Worm (Caenorhabditis elegans) whole organism, mixed stage, embryonic: ENCODE data around the gene C25E10.8.

Source experiments
- bed-3 ChIP-seq: fragments of 200-800 bp; sonication (Bioruptor generic); optimal IDR thresholded peaks from 3 replicates; lab custom pipeline; 2018; ENCODE audit warnings: mild to moderate bottlenecking, missing genetic modification characterization, moderate library complexity, missing compliant biosample characterization
- cnd-1 ChIP-seq: fragments of 200-800 bp; sonication (Bioruptor generic); optimal IDR thresholded peaks from 2 replicates; lab custom pipeline; 2018; ENCODE audit warnings: mild to moderate bottlenecking, missing genetic modification characterization, missing compliant biosample characterization
- nhr-12 ChIP-seq: fragments of 150-350 bp; optimal IDR thresholded peaks from 2 replicates; lab custom pipeline; 2014; ENCODE audit warnings: missing biosample characterization, missing genetic modification characterization
- pha-4 ChIP-seq: fragments of 150-350 bp; optimal IDR thresholded peaks from 2 replicates; lab custom pipeline; 2018; ENCODE audit warnings: missing biosample characterization, missing genetic modification reagents, missing genetic modification characterization
- unc-39 ChIP-seq: fragments of 150-350 bp; optimal IDR thresholded peaks from 2 replicates; lab custom pipeline; 2014; ENCODE audit warnings: missing biosample characterization, missing genetic modification characterization
- unc-62 ChIP-seq: fragments of 150-350 bp; optimal IDR thresholded peaks from 2 replicates; lab custom pipeline; 2014; ENCODE audit warnings: missing biosample characterization, missing genetic modification reagents, missing genetic modification characterization

- TF ChIP-seq unc-62 (no peak), unc-39 (tag; lab: Kevin White, UChicago) (no peak), nhr-12 (no peak), pha-4 (tag; lab: Kevin White, UChicago) (no peak), cnd-1 (tag; lab: Kevin White, UChicago) (no peak), bed-3 (no peak)
Observed at ce11 chrV:9097213-9097612, 43.3 kb upstream of the C25E10.8 start.
